Worm (Caenorhabditis elegans): ENCODE data around the gene T10H9.8.

- no peak for TF ChIP-seq W03F9.2 (tag; optimal IDR thresholded peaks at IDR 0.05)
- TF ChIP-seq him-1 (tag; optimal IDR thresholded peaks at IDR 0.05) = no peak
- no peak for TF ChIP-seq dao-5 (tag; optimal IDR thresholded peaks at IDR 0.05)
Observed at ce11 chrV:6661658-6662057, 9.5 kb downstream of the T10H9.8 start.
